Worm (Caenorhabditis elegans) whole organism, L2 larva: Measurements from ENCODE around the gene T02B11.4.
"Not testable (repeated sequence)": the region's sequence is repeated elsewhere in the genome, so short reads cannot be mapped to it uniquely, and the experiment has no call there.

Experiments used
- C34F6.9 ChIP-seq: fragments of 150-350 bp; optimal IDR thresholded peaks from 2 replicates; lab custom pipeline; 2014; ENCODE audit warnings: missing biosample characterization, missing genetic modification characterization
- ceh-16 ChIP-seq: fragments of 150-350 bp; optimal IDR thresholded peaks from 2 replicates; lab custom pipeline; 2014; ENCODE audit warnings: missing biosample characterization, missing genetic modification characterization
- crh-2 ChIP-seq: sonication (generic microtip); optimal IDR thresholded peaks from 2 replicates; lab custom pipeline; 2017; ENCODE audit warnings: missing biosample characterization, missing genetic modification characterization
- egl-27 ChIP-seq: sonication (generic microtip); optimal IDR thresholded peaks from 3 replicates; lab custom pipeline; 2017; ENCODE audit warnings: missing biosample characterization, missing genetic modification reagents, missing genetic modification characterization
- fos-1 ChIP-seq: fragments of 150-350 bp; optimal IDR thresholded peaks from 2 replicates; lab custom pipeline; 2014; ENCODE audit warnings: missing biosample characterization, missing genetic modification characterization
- nhr-129 ChIP-seq: fragments of 150-350 bp; optimal IDR thresholded peaks from 2 replicates; lab custom pipeline; 2014; ENCODE audit warnings: missing biosample characterization, missing genetic modification characterization

The T02B11.4 gene

DNA sequence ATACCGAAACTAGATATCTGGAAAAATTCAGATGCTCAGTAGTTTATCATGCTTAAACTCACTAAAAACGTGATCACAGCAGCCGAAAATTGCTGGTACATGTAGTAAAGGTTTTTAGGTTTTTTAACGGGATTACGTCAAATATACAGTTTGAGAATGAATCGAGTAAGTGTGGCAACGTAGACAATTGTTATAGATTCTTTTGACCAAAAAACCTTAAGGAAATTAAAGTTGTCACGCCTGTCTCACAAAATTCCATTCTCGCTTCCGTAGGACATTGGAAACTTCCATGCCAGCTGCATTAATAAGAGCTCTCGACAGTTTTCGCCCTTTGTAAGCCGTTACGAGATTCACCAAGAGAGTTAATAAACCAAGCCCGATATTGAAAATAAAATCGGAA is 48.0 kb downstream of the T02B11.4 start, which contains the start of gene srx-31:
srx-31 (minus strand) TSS at position 101 of the 400 bp plus-strand sequence.
- TF ChIP-seq egl-27 (tag; lab: Kevin White, UChicago); C34F6.9; nhr-129 (tag; lab: Kevin White, UChicago): not testable (repeated sequence)

DNA sequence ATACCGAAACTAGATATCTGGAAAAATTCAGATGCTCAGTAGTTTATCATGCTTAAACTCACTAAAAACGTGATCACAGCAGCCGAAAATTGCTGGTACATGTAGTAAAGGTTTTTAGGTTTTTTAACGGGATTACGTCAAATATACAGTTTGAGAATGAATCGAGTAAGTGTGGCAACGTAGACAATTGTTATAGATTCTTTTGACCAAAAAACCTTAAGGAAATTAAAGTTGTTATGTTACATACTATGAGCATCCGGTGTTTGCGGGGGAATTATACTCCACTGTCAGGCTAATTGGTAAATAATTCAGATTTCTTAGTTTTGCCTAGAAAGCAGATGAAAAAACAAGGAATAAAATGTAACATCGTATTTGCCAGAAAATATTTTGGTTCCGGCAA is 50.3 kb downstream of the T02B11.4 start, which contains the start of gene srx-32:
srx-32 (minus strand) TSS at position 101 of the 400 bp plus-strand sequence.
- TF ChIP-seq crh-2, ceh-16, fos-1 (tag; lab: Kevin White, UChicago): not testable (repeated sequence)
